Worm (Caenorhabditis elegans) whole organism, L2 larva: ENCODE measurements around the gene rrf-3.

Experiments used
- C34F6.9 ChIP-seq: fragments of 150-350 bp; optimal IDR thresholded peaks from 2 replicates; lab custom pipeline; 2014; ENCODE audit warnings: missing biosample characterization, missing genetic modification characterization
- F13H6.1 ChIP-seq: sonication (generic microtip); optimal IDR thresholded peaks from 2 replicates; lab custom pipeline; 2016; ENCODE audit warnings: missing genetic modification characterization, missing compliant biosample characterization
- R02D3.7 ChIP-seq: fragments of 150-350 bp; optimal IDR thresholded peaks from 2 replicates; lab custom pipeline; 2014; ENCODE audit warnings: missing biosample characterization, missing genetic modification characterization
- ZK546.5 ChIP-seq: sonication (generic microtip); optimal IDR thresholded peaks from 2 replicates; lab custom pipeline; 2017; ENCODE audit warnings: missing biosample characterization, missing genetic modification characterization
- alr-1 ChIP-seq: fragments of 150-350 bp; optimal IDR thresholded peaks from 2 replicates; lab custom pipeline; 2014; ENCODE audit warnings: missing biosample characterization, missing genetic modification characterization
- aly-2 ChIP-seq: fragments of 150-350 bp; optimal IDR thresholded peaks from 2 replicates; lab custom pipeline; 2014; ENCODE audit warnings: missing biosample characterization, missing genetic modification characterization
- ama-1 ChIP-seq: fragments of 150-350 bp; optimal IDR thresholded peaks from 2 replicates; lab custom pipeline; 2018; ENCODE audit warnings: inconsistent platforms
- blmp-1 ChIP-seq: sonication (generic microtip); optimal IDR thresholded peaks from 2 replicates; lab custom pipeline; 2017; ENCODE audit warnings: missing genetic modification characterization, mild to moderate bottlenecking, missing compliant biosample characterization, antibody characterized with exemption, moderate library complexity; ENCODE audit not compliant: insufficient read depth
- ceh-16 ChIP-seq: fragments of 150-350 bp; optimal IDR thresholded peaks from 2 replicates; lab custom pipeline; 2014; ENCODE audit warnings: missing biosample characterization, missing genetic modification characterization
- ceh-82 ChIP-seq: fragments of 150-350 bp; optimal IDR thresholded peaks from 2 replicates; lab custom pipeline; 2014; ENCODE audit warnings: missing biosample characterization, missing genetic modification characterization
- crh-2 ChIP-seq: sonication (generic microtip); optimal IDR thresholded peaks from 2 replicates; lab custom pipeline; 2017; ENCODE audit warnings: missing biosample characterization, missing genetic modification characterization
- dmd-4 ChIP-seq: sonication (generic microtip); optimal IDR thresholded peaks from 2 replicates; lab custom pipeline; 2017; ENCODE audit warnings: missing biosample characterization, missing genetic modification characterization
- elt-1 ChIP-seq: fragments of 150-350 bp; optimal IDR thresholded peaks from 2 replicates; lab custom pipeline; 2014; ENCODE audit warnings: missing biosample characterization, missing genetic modification characterization
- fos-1 ChIP-seq: fragments of 150-350 bp; optimal IDR thresholded peaks from 2 replicates; lab custom pipeline; 2014; ENCODE audit warnings: missing biosample characterization, missing genetic modification characterization
- gmeb-1 ChIP-seq: fragments of 150-350 bp; optimal IDR thresholded peaks from 2 replicates; lab custom pipeline; 2014; ENCODE audit warnings: missing biosample characterization, missing genetic modification characterization
- lin-11 ChIP-seq: fragments of 150-350 bp; sonication (generic microtip); optimal IDR thresholded peaks from 2 replicates; lab custom pipeline; 2014; ENCODE audit warnings: missing biosample characterization, missing genetic modification characterization, inconsistent platforms, mixed read lengths
- lin-13 ChIP-seq: fragments of 150-350 bp; optimal IDR thresholded peaks from 2 replicates; lab custom pipeline; 2014; ENCODE audit warnings: missing biosample characterization, missing genetic modification reagents, missing genetic modification characterization
- lin-39 ChIP-seq: fragments of 150-350 bp; optimal IDR thresholded peaks from 2 replicates; lab custom pipeline; 2014; ENCODE audit warnings: missing biosample characterization, missing genetic modification reagents, missing genetic modification characterization
- lsy-2 ChIP-seq, 2 experiments: fragments of 150-350 bp in 1 of 2; sonication (generic microtip) in 1 of 2; optimal IDR thresholded peaks; 2 replicates each; lab custom pipeline; 2014 to 2017; ENCODE audit warnings: missing biosample characterization in 2 of 2, missing genetic modification characterization in 2 of 2
- mbf-1 ChIP-seq: sonication (generic microtip); optimal IDR thresholded peaks from 2 replicates; lab custom pipeline; 2017; ENCODE audit warnings: missing biosample characterization, missing genetic modification characterization
- nhr-11 ChIP-seq: fragments of 150-350 bp; optimal IDR thresholded peaks from 2 replicates; lab custom pipeline; 2014; ENCODE audit warnings: missing biosample characterization, missing genetic modification characterization
- nhr-129 ChIP-seq: fragments of 150-350 bp; optimal IDR thresholded peaks from 2 replicates; lab custom pipeline; 2014; ENCODE audit warnings: missing biosample characterization, missing genetic modification characterization
- nhr-21 ChIP-seq: fragments of 150-350 bp; optimal IDR thresholded peaks from 2 replicates; lab custom pipeline; 2014; ENCODE audit warnings: missing biosample characterization, missing genetic modification characterization
- nhr-23 ChIP-seq: fragments of 150-350 bp; optimal IDR thresholded peaks from 2 replicates; lab custom pipeline; 2014; ENCODE audit warnings: missing biosample characterization, missing genetic modification reagents, missing genetic modification characterization
- nhr-6 ChIP-seq: fragments of 150-350 bp; optimal IDR thresholded peaks from 2 replicates; lab custom pipeline; 2014; ENCODE audit warnings: missing biosample characterization, missing genetic modification characterization
- peb-1 ChIP-seq: fragments of 150-350 bp; optimal IDR thresholded peaks from 2 replicates; lab custom pipeline; 2014; ENCODE audit warnings: missing biosample characterization, missing genetic modification characterization
- skn-1 ChIP-seq: sonication (generic microtip); optimal IDR thresholded peaks from 2 replicates; lab custom pipeline; 2017; ENCODE audit warnings: missing biosample characterization, missing genetic modification characterization
- sma-3 ChIP-seq: sonication (generic microtip); optimal IDR thresholded peaks from 2 replicates; lab custom pipeline; 2016; ENCODE audit warnings: missing genetic modification reagents, missing genetic modification characterization, missing compliant biosample characterization
- sma-9 ChIP-seq, 2 experiments: fragments of 150-350 bp in 1 of 2; sonication (generic microtip) in 1 of 2; optimal IDR thresholded peaks; 2 replicates each; lab custom pipeline; 2014 to 2016; ENCODE audit warnings: missing genetic modification characterization in 2 of 2, mild to moderate bottlenecking in 1 of 2, missing biosample characterization in 1 of 2, missing compliant biosample characterization in 1 of 2, missing genetic modification reagents in 1 of 2, moderate library complexity in 1 of 2
- snpc-4 ChIP-seq: fragments of 150-350 bp; optimal IDR thresholded peaks from 2 replicates; lab custom pipeline; 2014; ENCODE audit warnings: missing biosample characterization, missing genetic modification characterization
- unc-55 ChIP-seq: fragments of 150-350 bp; sonication (generic microtip); optimal IDR thresholded peaks from 3 replicates; lab custom pipeline; 2014; ENCODE audit warnings: missing biosample characterization, missing genetic modification reagents, missing genetic modification characterization
- zag-1 ChIP-seq: fragments of 150-350 bp; optimal IDR thresholded peaks from 2 replicates; lab custom pipeline; 2014; ENCODE audit warnings: missing biosample characterization, missing genetic modification characterization
- ztf-1 ChIP-seq: fragments of 200-800 bp; sonication (Bioruptor generic); conservative IDR thresholded peaks from 2 replicates; pipeline ENCODE4 v1.3.6; 2022; ENCODE audit warnings: missing genetic modification characterization, missing compliant biosample characterization
- ztf-11 ChIP-seq: sonication (generic microtip); optimal IDR thresholded peaks from 2 replicates; lab custom pipeline; 2017; ENCODE audit warnings: missing biosample characterization, missing genetic modification characterization
- ztf-4 ChIP-seq: fragments of 150-350 bp; optimal IDR thresholded peaks from 2 replicates; lab custom pipeline; 2014; ENCODE audit warnings: missing biosample characterization, missing genetic modification characterization

rrf-3 gene

DNA sequence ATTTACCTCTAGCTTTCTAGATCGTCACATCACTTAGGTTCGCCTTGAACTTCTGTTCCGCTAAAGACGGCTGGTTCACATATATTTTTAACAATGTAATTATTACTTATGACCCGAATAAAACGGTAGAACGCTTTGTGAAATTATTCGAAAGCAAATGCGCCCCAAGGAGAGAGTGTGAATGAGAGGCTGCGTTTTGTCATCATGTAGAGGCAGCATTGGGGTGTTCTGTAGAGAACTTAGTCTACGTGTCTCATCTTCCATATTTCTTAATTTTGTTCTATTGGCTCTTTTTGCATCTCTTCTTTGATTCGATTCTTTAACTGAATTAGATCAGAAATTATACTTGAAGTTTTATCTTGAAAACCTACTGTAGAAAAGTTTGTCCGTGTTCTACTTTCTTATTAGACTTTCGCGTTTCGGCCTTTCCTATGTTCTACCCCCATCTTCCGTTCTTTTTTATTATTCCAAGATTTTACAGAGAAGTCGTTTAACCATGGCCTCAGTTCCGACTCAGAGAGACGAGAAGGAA lies 24.2 kb upstream of the rrf-3 start, which contains the start of gene cdc-48.2:
cdc-48.2 (plus strand) TSS at position 482 of the 532 bp plus-strand sequence.
- TF ChIP-seq unc-55 (GFP tag; lab: Kevin White, UChicago) (peak; percentile 2), lsy-2 (tag; optimal IDR thresholded peaks at IDR 0.05; lab: Kevin White, UChicago) (peak in 1 of 2 experiments; percentile 27), skn-1 (tag; lab: Kevin White, UChicago) (peak; percentile 86), ztf-1 (GFP tag; lab: Robert Waterston, UW) (no peak), ZK546.5 (tag; lab: Kevin White, UChicago) (no peak), fos-1 (tag; lab: Kevin White, UChicago) (peak; percentile 0), C34F6.9 (peak; percentile 36), elt-1 (tag; lab: Kevin White, UChicago) (no peak), peb-1 (tag; lab: Kevin White, UChicago) (no peak), aly-2 (tag; lab: Kevin White, UChicago) (no peak)

DNA sequence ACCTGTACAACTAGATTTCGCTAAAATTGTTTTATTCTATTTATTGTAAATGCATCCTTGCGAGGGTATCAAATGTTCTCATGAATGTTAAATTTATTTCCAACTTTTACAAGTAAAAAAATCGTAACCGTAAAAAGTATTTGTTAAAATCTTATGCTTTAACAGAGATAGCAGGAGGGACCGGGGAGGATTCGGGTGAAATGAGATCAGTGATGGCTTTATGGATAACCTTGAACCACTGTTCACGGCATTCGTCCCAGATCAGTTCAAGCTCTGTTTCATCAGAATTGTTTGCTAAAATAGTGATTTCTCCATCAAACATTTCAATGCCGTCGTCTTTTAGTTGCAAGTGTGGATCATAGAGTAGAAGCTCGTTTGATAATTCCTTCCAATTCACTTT lies 21.1 kb upstream of the rrf-3 start:
- no peak for TF ChIP-seq unc-55 (GFP tag; lab: Kevin White, UChicago)
- TF ChIP-seq dmd-4 (tag; lab: Kevin White, UChicago) = no peak
- no peak for TF ChIP-seq alr-1 (tag; lab: Kevin White, UChicago)
- TF ChIP-seq elt-1 (tag; lab: Kevin White, UChicago) = no peak
- TF ChIP-seq ztf-4 (tag; lab: Kevin White, UChicago) = no peak
- TF ChIP-seq aly-2 (tag; lab: Kevin White, UChicago) = no peak
- no peak for TF ChIP-seq nhr-11 (tag; lab: Kevin White, UChicago)
- no peak for TF ChIP-seq ceh-82 (tag; lab: Kevin White, UChicago)
- TF ChIP-seq snpc-4 = no peak
- no peak for TF ChIP-seq lin-13 (GFP tag; lab: Kevin White, UChicago)
- TF ChIP-seq skn-1 (tag; lab: Kevin White, UChicago) = no peak
- no peak for TF ChIP-seq lin-11 (tag; lab: Kevin White, UChicago)
- no peak for TF ChIP-seq zag-1 (tag; lab: Kevin White, UChicago)
- no peak for TF ChIP-seq mbf-1 (tag; lab: Kevin White, UChicago)
- no peak for TF ChIP-seq lin-39 (tag; lab: Kevin White, UChicago)
- TF ChIP-seq blmp-1 (tag; lab: Kevin White, UChicago) = no peak
- TF ChIP-seq F13H6.1 = no peak
- no peak for TF ChIP-seq sma-9 (GFP tag; optimal IDR thresholded peaks at IDR 0.05; lab: Kevin White, UChicago)
- no peak for TF ChIP-seq sma-9 (tag; optimal IDR thresholded peaks at IDR 0.05; lab: Kevin White, UChicago)
- no peak for TF ChIP-seq R02D3.7 (tag; lab: Kevin White, UChicago)

DNA sequence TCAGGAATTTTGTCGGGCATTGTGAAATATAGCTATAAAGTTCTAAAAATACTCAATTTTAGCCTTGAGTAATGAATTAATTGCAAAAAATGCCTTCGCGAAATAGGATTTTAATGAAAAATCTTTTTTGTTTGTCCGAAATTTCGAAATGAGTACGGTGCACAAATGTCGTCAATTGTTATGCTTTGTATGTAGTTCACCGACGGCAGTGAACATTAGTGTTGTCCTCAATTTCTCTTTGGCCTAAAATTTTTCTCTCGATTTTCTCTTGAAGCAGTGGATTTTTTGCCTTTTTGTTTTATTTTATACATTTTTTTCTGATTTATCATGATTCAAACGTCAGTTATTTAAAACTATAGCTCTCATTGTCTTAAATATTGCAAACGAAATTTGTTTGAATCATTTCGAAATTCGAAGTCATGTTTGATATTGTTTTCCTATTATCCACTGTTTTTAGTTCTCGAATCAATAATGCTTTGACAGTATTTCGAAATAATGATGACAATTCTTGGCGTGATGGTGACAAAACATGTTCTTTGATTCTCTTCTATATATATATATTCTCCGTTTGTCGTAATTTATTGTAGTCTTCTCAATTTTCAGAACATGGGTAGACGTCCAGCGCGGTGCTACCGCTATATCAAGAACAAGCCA lies 18.9 kb upstream of the rrf-3 start, which contains the start of the genes ints-11 and rpl-10:
ints-11 (minus strand) TSS at position 201 of the 654 bp plus-strand sequence.
rpl-10 (plus strand) TSS at position 604 of the 654 bp plus-strand sequence.
- no peak for TF ChIP-seq R02D3.7 (tag; lab: Kevin White, UChicago)
- TF ChIP-seq gmeb-1 (tag; lab: Kevin White, UChicago) = peak; percentile 56
- no peak for TF ChIP-seq nhr-6 (tag; lab: Kevin White, UChicago)
- no peak for TF ChIP-seq nhr-23 (tag; lab: Kevin White, UChicago)
- peak; percentile 58 for TF ChIP-seq crh-2 (tag; lab: Kevin White, UChicago)
- no peak for TF ChIP-seq ztf-11 (tag; lab: Kevin White, UChicago)
- TF ChIP-seq fos-1 (tag; lab: Kevin White, UChicago) = peak; percentile 42
- TF ChIP-seq C34F6.9 = peak; percentile 85
- TF ChIP-seq nhr-129 (tag; lab: Kevin White, UChicago) = peak; percentile 69
- TF ChIP-seq nhr-21 (tag; lab: Kevin White, UChicago) = no peak
- TF ChIP-seq sma-3 = peak; percentile 43
- TF ChIP-seq lin-13 (GFP tag; lab: Kevin White, UChicago) = peak; percentile 22
- no peak for TF ChIP-seq nhr-11 (tag; lab: Kevin White, UChicago)
- no peak for TF ChIP-seq ceh-16 (tag; lab: Kevin White, UChicago)
- no peak for TF ChIP-seq aly-2 (tag; lab: Kevin White, UChicago)
- TF ChIP-seq ama-1 (lab: Kevin White, UChicago) = no peak
- peak; percentile 6 for TF ChIP-seq skn-1 (tag; lab: Kevin White, UChicago)
- peak; percentile 85 for TF ChIP-seq unc-55 (GFP tag; lab: Kevin White, UChicago)
- no peak for TF ChIP-seq lin-11 (tag; lab: Kevin White, UChicago)
- TF ChIP-seq lsy-2 (tag; optimal IDR thresholded peaks at IDR 0.05; lab: Kevin White, UChicago) = peak; percentile 65 to 97
